Worm (Caenorhabditis elegans) whole organism, L3 larva: Measurements from ENCODE around the gene ZK418.7.

Experiments used
- ceh-82 ChIP-seq: fragments of 150-350 bp; optimal IDR thresholded peaks from 2 replicates; lab custom pipeline; 2014; ENCODE audit warnings: missing biosample characterization, missing genetic modification characterization
- ceh-9 ChIP-seq: sonication (generic microtip); optimal IDR thresholded peaks from 2 replicates; lab custom pipeline; 2018; ENCODE audit warnings: missing biosample characterization, missing genetic modification characterization
- egl-27 ChIP-seq: sonication (generic microtip); optimal IDR thresholded peaks from 4 replicates; lab custom pipeline; 2017; ENCODE audit warnings: missing biosample characterization, missing genetic modification reagents, missing genetic modification characterization
- fos-1 ChIP-seq: fragments of 150-350 bp; optimal IDR thresholded peaks from 2 replicates; lab custom pipeline; 2014; ENCODE audit warnings: missing biosample characterization, missing genetic modification characterization
- mdl-1 ChIP-seq: fragments of 150-350 bp; optimal IDR thresholded peaks from 2 replicates; lab custom pipeline; 2014; ENCODE audit warnings: missing biosample characterization, missing genetic modification characterization
- nhr-23 ChIP-seq: fragments of 150-350 bp; optimal IDR thresholded peaks from 2 replicates; lab custom pipeline; 2014; ENCODE audit warnings: missing biosample characterization, missing genetic modification reagents, missing genetic modification characterization
- nhr-237 ChIP-seq: fragments of 150-350 bp; optimal IDR thresholded peaks from 2 replicates; lab custom pipeline; 2014; ENCODE audit warnings: missing biosample characterization, missing genetic modification characterization
- pha-4 ChIP-seq: fragments of 150-350 bp; optimal IDR thresholded peaks from 2 replicates; lab custom pipeline; 2014; ENCODE audit warnings: missing biosample characterization, missing genetic modification reagents, missing genetic modification characterization
- pqm-1 ChIP-seq: fragments of 150-350 bp; optimal IDR thresholded peaks from 2 replicates; lab custom pipeline; 2017; ENCODE audit warnings: missing biosample characterization, missing genetic modification characterization, inconsistent platforms
- sea-2 ChIP-seq: fragments of 150-350 bp; sonication (generic microtip); optimal IDR thresholded peaks from 4 replicates; lab custom pipeline; 2014; ENCODE audit warnings: missing biosample characterization, missing genetic modification reagents, missing genetic modification characterization
- skn-1 ChIP-seq: fragments of 150-350 bp; optimal IDR thresholded peaks from 2 replicates; lab custom pipeline; 2014; ENCODE audit warnings: missing biosample characterization, missing genetic modification characterization
- zag-1 ChIP-seq: fragments of 150-350 bp; optimal IDR thresholded peaks from 2 replicates; lab custom pipeline; 2014; ENCODE audit warnings: missing biosample characterization, missing genetic modification characterization
- ztf-11 ChIP-seq: fragments of 150-350 bp; optimal IDR thresholded peaks from 2 replicates; lab custom pipeline; 2014; ENCODE audit warnings: missing biosample characterization, missing genetic modification characterization

DNA sequence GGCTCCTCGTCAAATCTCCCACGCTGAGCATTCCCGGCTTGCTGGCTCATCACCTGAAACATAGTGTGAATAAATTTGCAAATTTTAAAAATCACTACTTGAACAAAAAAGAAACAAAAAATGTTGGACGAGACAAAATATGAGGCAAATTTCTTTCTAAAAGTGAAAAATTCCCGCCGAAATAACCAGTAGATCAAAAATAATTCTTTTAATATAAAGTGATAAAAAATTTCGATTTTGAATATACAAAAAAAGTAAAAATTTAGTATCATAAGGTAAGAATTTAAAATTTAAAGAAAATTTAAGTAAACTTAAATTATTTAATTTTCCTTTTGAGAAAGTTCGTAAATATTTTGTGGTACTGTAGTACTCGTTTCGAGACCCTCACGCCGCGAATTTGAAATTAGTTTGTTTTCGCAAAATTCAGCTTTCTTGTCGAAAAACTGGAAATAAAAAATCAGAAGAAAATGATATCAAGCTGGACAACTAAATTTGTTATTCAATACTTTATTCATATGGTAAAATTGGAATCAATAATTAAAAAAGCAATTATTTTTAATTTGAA lies 20.0 kb downstream of the ZK418.7 start, which contains the start of gene egg-2:
- TF ChIP-seq egl-27 (no peak), skn-1 (tag; lab: Kevin White, UChicago) (no peak), zag-1 (tag; lab: Kevin White, UChicago) (no peak), sea-2 (GFP tag; lab: Kevin White, UChicago) (no peak), fos-1 (tag; lab: Kevin White, UChicago) (no peak), ztf-11 (tag; lab: Kevin White, UChicago) (no peak), nhr-23 (no peak), mdl-1 (tag; lab: Kevin White, UChicago) (no peak), ceh-9 (tag; lab: Kevin White, UChicago) (no peak), pqm-1 (tag; lab: Kevin White, UChicago) (no peak), ceh-82 (tag; lab: Kevin White, UChicago) (no peak), pha-4 (no peak), nhr-237 (no peak)
